Worm (Caenorhabditis elegans): ENCODE data around the gene txt-19.

DNA sequence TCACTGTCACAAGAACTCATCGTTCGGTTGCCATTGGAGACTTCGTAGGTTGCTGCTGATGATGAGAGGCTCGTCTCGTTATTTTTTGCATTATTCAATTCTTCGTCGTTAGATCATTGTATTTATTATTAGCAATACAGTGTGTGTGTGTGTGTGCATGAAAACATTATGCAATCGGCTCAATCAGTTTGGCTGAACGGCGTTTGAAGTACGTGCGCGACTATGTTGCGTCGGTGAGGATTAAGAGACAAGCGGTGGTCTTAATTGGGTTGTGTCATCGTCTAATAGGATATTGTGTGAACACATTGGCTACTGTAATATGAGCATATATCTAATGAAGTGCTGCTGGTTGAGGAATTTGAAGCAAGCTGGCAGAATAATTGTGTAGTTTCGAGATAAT, 31.9 kb upstream of the txt-19 start:
- TF ChIP-seq elt-1 (tag; optimal IDR thresholded peaks at IDR 0.05; ENCODE audit: borderline replicate concordance, insufficient read depth) = no peak
- no peak for TF ChIP-seq unc-62 (GFP tag; optimal IDR thresholded peaks at IDR 0.05)
- TF ChIP-seq ztf-11 (tag; optimal IDR thresholded peaks at IDR 0.05) = no peak
- no peak for TF ChIP-seq snpc-4 (tag; optimal IDR thresholded peaks at IDR 0.05)
- TF ChIP-seq lin-32 (GFP tag; optimal IDR thresholded peaks at IDR 0.05) = no peak
